Worm (Caenorhabditis elegans): Measurements from ENCODE around the gene F58A4.6.

F58A4.6 gene

DNA sequence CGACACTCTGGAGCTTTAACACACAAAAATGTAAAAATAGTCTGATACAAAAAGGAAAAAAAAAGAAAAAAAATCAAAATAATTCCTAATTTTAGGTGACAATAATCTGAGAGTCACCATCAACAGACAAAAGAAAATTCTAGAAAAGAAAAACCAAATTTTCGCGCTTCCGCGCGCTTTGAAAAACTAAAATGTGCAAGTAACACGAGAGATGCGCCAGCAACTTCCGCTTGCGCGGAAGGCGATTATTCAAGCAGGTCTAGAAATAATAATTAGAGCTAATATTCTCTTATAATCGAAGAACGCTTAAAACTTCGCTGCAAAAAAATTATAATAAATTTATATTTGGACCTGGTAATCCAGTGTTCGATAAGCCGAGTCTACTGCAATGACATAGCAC lies 2.7 kb downstream of the F58A4.6 start (continued):
- TF ChIP-seq lin-54 (GFP tag; optimal IDR thresholded peaks at IDR 0.05) (peak; percentile 97), zim-3 (tag; optimal IDR thresholded peaks at IDR 0.05) (no peak), mel-28 (tag; optimal IDR thresholded peaks at IDR 0.05; ENCODE audit: borderline replicate concordance) (no peak), nfya-1 (tag; optimal IDR thresholded peaks at IDR 0.05; ENCODE audit: borderline replicate concordance, insufficient read depth) (no peak), cebp-2 (GFP tag; IDR thresholded peaks at IDR 0.05) (no peak), lin-26 (GFP tag; IDR thresholded peaks at IDR 0.05) (peak; percentile 87), bed-1 (GFP tag; IDR thresholded peaks at IDR 0.05) (0 out of 2 replicates have a peak, but pooled peaks have one; percentile 25), T26A5.8 (tag; optimal IDR thresholded peaks at IDR 0.05) (peak; percentile 3), Y95B8A.8 (GFP tag; IDR thresholded peaks at IDR 0.05) (peak; percentile 99), K12H6.12 (tag; optimal IDR thresholded peaks at IDR 0.05) (no peak), let-526 (GFP tag; IDR thresholded peaks at IDR 0.05) (no peak), attf-6 (GFP tag; IDR thresholded peaks at IDR 0.05) (peak; percentile 91), tbx-9 (tag; optimal IDR thresholded peaks at IDR 0.05; ENCODE audit: borderline replicate concordance) (no peak), lin-35 (GFP tag; optimal IDR thresholded peaks at IDR 0.05) (peak; percentile 56 to 92 (median 88)), mcd-1 (GFP tag; IDR thresholded peaks at IDR 0.05) (peak; percentile 95), sdz-38 (tag; optimal IDR thresholded peaks at IDR 0.05) (no peak), efl-1 (GFP tag; optimal IDR thresholded peaks at IDR 0.05) (peak; percentile 99), madf-6 (GFP tag; IDR thresholded peaks at IDR 0.05) (peak; percentile 100), K11D2.4 (GFP tag; IDR thresholded peaks at IDR 0.05) (0 out of 2 replicates have a peak, but pooled peaks have one; percentile 21), ztf-22 (GFP tag; optimal IDR thresholded peaks at IDR 0.05) (no peak), F39B2.1 (GFP tag; IDR thresholded peaks at IDR 0.05) (peak; percentile 72; the same call in 1 of the 2 replicates), chd-7 (tag; optimal IDR thresholded peaks at IDR 0.05) (no peak), ceh-91 (GFP tag; IDR thresholded peaks at IDR 0.05) (peak; percentile 100), hmg-20 (GFP tag; IDR thresholded peaks at IDR 0.05) (peak; percentile 86), nfyb-1 (GFP tag; IDR thresholded peaks at IDR 0.05) (peak; percentile 87; the same call in 1 of the 2 replicates), F57C9.4 (tag; optimal IDR thresholded peaks at IDR 0.05) (no peak), B0035.1 (tag; optimal IDR thresholded peaks at IDR 0.05) (no peak), mes-4 (tag; optimal IDR thresholded peaks at IDR 0.05) (peak; percentile 57), ztf-3 (GFP tag; optimal IDR thresholded peaks at IDR 0.05) (no peak), cebp-1 (GFP tag; IDR thresholded peaks at IDR 0.05) (no peak), cebp-1 (tag; optimal IDR thresholded peaks at IDR 0.05) (peak; percentile 33), F49E8.2 (tag; optimal IDR thresholded peaks at IDR 0.05; ENCODE audit: insufficient read depth) (peak; percentile 97), Y56A3A.18 (GFP tag; IDR thresholded peaks at IDR 0.05) (0 out of 2 replicates have a peak, but pooled peaks have one; percentile 45), pha-4 (tag; optimal IDR thresholded peaks at IDR 0.05) (no peak), tbp1 (GFP tag; optimal IDR thresholded peaks at IDR 0.05) (peak; percentile 75), bed-2 (GFP tag; IDR thresholded peaks at IDR 0.05) (no peak), F10E7.11 (tag; optimal IDR thresholded peaks at IDR 0.05) (no peak), ceh-27 (GFP tag; optimal IDR thresholded peaks at IDR 0.05) (no peak), ztf-6 (GFP tag; IDR thresholded peaks at IDR 0.05) (0 out of 2 replicates have a peak, but pooled peaks have one; percentile 7), ceh-40 (GFP tag; IDR thresholded peaks at IDR 0.05) (0 out of 2 replicates have a peak, but pooled peaks have one; percentile 48), nhr-27 (tag; optimal IDR thresholded peaks at IDR 0.05) (no peak), F23B12.7 (tag; optimal IDR thresholded peaks at IDR 0.05; ENCODE audit: insufficient read depth) (peak; percentile 42), let-607 (tag; optimal IDR thresholded peaks at IDR 0.05) (no peak), attf-5 (GFP tag; optimal IDR thresholded peaks at IDR 0.05) (no peak), gei-17 (GFP tag; optimal IDR thresholded peaks at IDR 0.05) (no peak), snpc-3.4 (tag; optimal IDR thresholded peaks at IDR 0.05) (peak; percentile 97), ceh-79 (tag; optimal IDR thresholded peaks at IDR 0.05) (no peak), somi-1 (GFP tag; optimal IDR thresholded peaks at IDR 0.05) (no peak)

Data from whole organism, young adult.